Worm (Caenorhabditis elegans): ENCODE results near the gene warf-1.

Gene warf-1

DNA sequence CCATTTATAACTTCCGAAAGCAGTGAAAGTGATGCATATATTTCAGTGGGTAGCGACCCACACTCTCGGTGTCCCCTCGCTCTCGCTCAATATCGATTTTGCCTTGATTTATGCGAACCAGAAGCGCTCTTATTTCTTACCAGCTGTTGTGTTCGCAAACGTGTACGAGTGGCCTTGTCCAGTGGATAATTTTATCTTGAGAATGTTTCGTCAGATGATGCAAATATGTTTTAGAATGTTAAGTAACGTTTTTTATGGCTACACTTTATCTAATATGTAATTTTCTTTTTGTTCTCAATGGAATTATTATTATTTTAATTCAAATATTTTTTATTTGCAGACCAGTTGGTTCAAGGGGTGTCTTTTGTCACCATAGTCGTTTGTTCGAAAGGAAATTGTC is 1.6 kb upstream of the warf-1 start, which contains the start of gene plp-1:
plp-1 (plus strand) TSS at position 341 of the 400 bp plus-strand sequence.
- TF ChIP-seq mab-5 (tag; optimal IDR thresholded peaks at IDR 0.05): peak; percentile 18
- peak; percentile 89 for TF ChIP-seq nhr-129 (tag; optimal IDR thresholded peaks at IDR 0.05)
- TF ChIP-seq ceh-82 (tag; optimal IDR thresholded peaks at IDR 0.05): no peak
- TF ChIP-seq unc-55 (GFP tag; optimal IDR thresholded peaks at IDR 0.05): no peak
- no peak for TF ChIP-seq nhr-10 (tag; optimal IDR thresholded peaks at IDR 0.05)
- no peak for TF ChIP-seq ama-1 (optimal IDR thresholded peaks at IDR 0.05)

- TF ChIP-seq gmeb-1 (tag; optimal IDR thresholded peaks at IDR 0.05) (no peak), nhr-237 (tag; optimal IDR thresholded peaks at IDR 0.05) (no peak), sem-4 (tag; optimal IDR thresholded peaks at IDR 0.05) (no peak), R02D3.7 (tag; optimal IDR thresholded peaks at IDR 0.05) (no peak), unc-55 (GFP tag; optimal IDR thresholded peaks at IDR 0.05) (no peak), Y55F3AM.14 (GFP tag; optimal IDR thresholded peaks at IDR 0.05) (no peak), mab-5 (tag; optimal IDR thresholded peaks at IDR 0.05) (no peak), nhr-11 (tag; optimal IDR thresholded peaks at IDR 0.05) (no peak), zag-1 (tag; optimal IDR thresholded peaks at IDR 0.05) (no peak), ztf-4 (tag; optimal IDR thresholded peaks at IDR 0.05) (no peak), lsy-2 (tag; optimal IDR thresholded peaks at IDR 0.05) (no peak), nhr-21 (tag; optimal IDR thresholded peaks at IDR 0.05) (no peak), blmp-1 (tag; optimal IDR thresholded peaks at IDR 0.05; ENCODE audit: insufficient read depth) (no peak), ama-1 (optimal IDR thresholded peaks at IDR 0.05) (no peak), lin-11 (tag; optimal IDR thresholded peaks at IDR 0.05) (no peak), fos-1 (tag; optimal IDR thresholded peaks at IDR 0.05) (no peak), snpc-4 (tag; optimal IDR thresholded peaks at IDR 0.05) (no peak), elt-1 (tag; optimal IDR thresholded peaks at IDR 0.05) (no peak), nhr-6 (tag; optimal IDR thresholded peaks at IDR 0.05) (no peak)
Measured at ce11 chrIV:7641758-7642157, 7.2 kb downstream of the warf-1 start, which contains the start of gene nep-16. Gene nep-16 (minus strand): TSS chrIV:7641858.

DNA sequence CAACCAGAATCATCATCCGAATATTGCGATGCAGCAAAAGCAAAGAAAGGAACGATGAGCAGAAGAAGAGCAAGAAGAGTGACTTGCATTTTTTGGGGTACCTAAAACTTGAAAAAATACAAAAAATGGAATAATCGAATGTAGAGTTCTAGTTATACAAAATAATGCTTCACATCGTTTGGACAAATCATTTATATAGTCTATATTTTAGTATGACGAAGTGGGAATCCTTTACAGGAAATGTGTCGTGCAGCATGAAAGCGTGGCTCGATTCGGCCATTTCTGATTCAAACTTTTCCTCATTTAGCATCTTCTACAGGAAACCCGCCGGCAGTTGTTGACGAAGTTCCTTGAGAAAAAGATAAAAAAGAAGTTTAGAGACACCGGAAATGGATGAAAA is 8.4 kb downstream of the warf-1 start, which contains the start of gene nlp-20:
nlp-20 (minus strand) TSS at position 101 of the 400 bp plus-strand sequence.
- TF ChIP-seq sem-4 (tag; optimal IDR thresholded peaks at IDR 0.05) (peak; percentile 71), ztf-1 (GFP tag; conservative IDR thresholded peaks at IDR 0.05) (no peak)

- TF ChIP-seq snpc-4 (tag; optimal IDR thresholded peaks at IDR 0.05) (no peak), nhr-6 (tag; optimal IDR thresholded peaks at IDR 0.05) (no peak), zag-1 (tag; optimal IDR thresholded peaks at IDR 0.05) (no peak), sma-3 (GFP tag; optimal IDR thresholded peaks at IDR 0.05) (no peak), fos-1 (tag; optimal IDR thresholded peaks at IDR 0.05) (no peak)
Measured at ce11 chrIV:7646119-7646518, 11.5 kb downstream of the warf-1 start, which contains the start of gene hmg-5. Gene hmg-5 (minus strand): TSS chrIV:7646219.

- TF ChIP-seq sma-9 (GFP tag; optimal IDR thresholded peaks at IDR 0.05) (no peak), sma-9 (tag; optimal IDR thresholded peaks at IDR 0.05) (no peak), mdl-1 (tag; optimal IDR thresholded peaks at IDR 0.05) (no peak), ama-1 (optimal IDR thresholded peaks at IDR 0.05) (no peak), unc-39 (tag; optimal IDR thresholded peaks at IDR 0.05) (no peak), elt-1 (tag; optimal IDR thresholded peaks at IDR 0.05) (no peak), lin-39 (tag; optimal IDR thresholded peaks at IDR 0.05) (no peak), fos-1 (tag; optimal IDR thresholded peaks at IDR 0.05) (no peak), unc-62 (GFP tag; optimal IDR thresholded peaks at IDR 0.05) (no peak), crh-2 (tag; optimal IDR thresholded peaks at IDR 0.05) (no peak), skn-1 (tag; optimal IDR thresholded peaks at IDR 0.05) (no peak), F13H6.1 (tag; optimal IDR thresholded peaks at IDR 0.05) (no peak), peb-1 (tag; optimal IDR thresholded peaks at IDR 0.05) (no peak), nhr-11 (tag; optimal IDR thresholded peaks at IDR 0.05) (no peak), ztf-1 (GFP tag; conservative IDR thresholded peaks at IDR 0.05) (no peak), nhr-10 (tag; optimal IDR thresholded peaks at IDR 0.05) (no peak), nhr-21 (tag; optimal IDR thresholded peaks at IDR 0.05) (no peak), sem-4 (tag; optimal IDR thresholded peaks at IDR 0.05) (no peak), alr-1 (tag; optimal IDR thresholded peaks at IDR 0.05) (no peak), mab-5 (tag; optimal IDR thresholded peaks at IDR 0.05) (no peak)
Measured at ce11 chrIV:7646861-7647260, 12.3 kb downstream of the warf-1 start.
